Fruit fly (Drosophila melanogaster): ENCODE measurements around the gene Vha68-2.

The Vha68-2 gene

dm6 chr2L:13000393-13001001, 26.4 kb downstream of the Vha68-2 start, which contains the start of gene Yip1d1 (continued):
- TF ChIP-seq CG2116 (GFP tag; optimal IDR thresholded peaks at IDR 0.05) (peak; percentile 76), CG34224 (GFP tag; IDR thresholded peaks at IDR 0.05; ENCODE audit: partially characterized antibody) (peak; percentile 98), phol (tag; optimal IDR thresholded peaks at IDR 0.05) (peak; percentile 13), CG7372 (GFP tag; IDR thresholded peaks at IDR 0.05) (no peak), nerfin-1 (tag; optimal IDR thresholded peaks at IDR 0.05) (peak; percentile 23), CG8765 (GFP tag; IDR thresholded peaks at IDR 0.05) (no peak), Jarid2 (GFP tag; optimal IDR thresholded peaks at IDR 0.05) (no peak), Fer1 (GFP tag; optimal IDR thresholded peaks at IDR 0.05) (no peak), CG14860 (GFP tag; IDR thresholded peaks at IDR 0.05; ENCODE audit: partially characterized antibody) (peak; percentile 96), Spps (tag; optimal IDR thresholded peaks at IDR 0.05) (no peak), dmrt11E (tag; optimal IDR thresholded peaks at IDR 0.05) (no peak), ems (GFP tag; optimal IDR thresholded peaks at IDR 0.05) (no peak), Ets97D (GFP tag; optimal IDR thresholded peaks at IDR 0.05) (peak; percentile 23), Dll (GFP tag; IDR thresholded peaks at IDR 0.05; ENCODE audit: partially characterized antibody) (peak; percentile 96), ssp (GFP tag; IDR thresholded peaks at IDR 0.05) (no peak), br (optimal IDR thresholded peaks at IDR 0.05) (no peak), CG15479 (GFP tag; optimal IDR thresholded peaks at IDR 0.05) (peak; percentile 33), sim (GFP tag; IDR thresholded peaks at IDR 0.05) (no peak), grau (tag; optimal IDR thresholded peaks at IDR 0.05) (no peak), CG4730 (GFP tag; IDR thresholded peaks at IDR 0.05) (no peak), CG12744 (GFP tag; optimal IDR thresholded peaks at IDR 0.05) (no peak), CG32772 (GFP tag; IDR thresholded peaks at IDR 0.05) (no peak), CG31224 (GFP tag; IDR thresholded peaks at IDR 0.05) (no peak), Side (GFP tag; optimal IDR thresholded peaks at IDR 0.05) (no peak), CG10267 (tag; optimal IDR thresholded peaks at IDR 0.05) (peak; percentile 52), CG15073 (GFP tag; optimal IDR thresholded peaks at IDR 0.05) (no peak), Xbp1 (GFP tag; optimal IDR thresholded peaks at IDR 0.05) (peak; percentile 11), slou (GFP tag; optimal IDR thresholded peaks at IDR 0.05) (no peak), CoRest (tag; optimal IDR thresholded peaks at IDR 0.05) (no peak), zen2 (GFP tag; IDR thresholded peaks at IDR 0.05; ENCODE audit: partially characterized antibody) (peak; percentile 98), tgo (GFP tag; IDR thresholded peaks at IDR 0.05) (no peak), CkIIα-i1 (GFP tag; IDR thresholded peaks at IDR 0.05) (no peak), CG15696 (tag; optimal IDR thresholded peaks at IDR 0.05) (no peak), Max (GFP tag; optimal IDR thresholded peaks at IDR 0.05) (peak; percentile 28), CG2712 (tag; optimal IDR thresholded peaks at IDR 0.05) (peak; percentile 6), CG11560 (tag; IDR thresholded peaks at IDR 0.05) (no peak), Xrp1 (GFP tag; IDR thresholded peaks at IDR 0.05) (no peak), MTF-1 (GFP tag; optimal IDR thresholded peaks at IDR 0.05; ENCODE audit: borderline replicate concordance) (no peak), CG9932 (GFP tag; IDR thresholded peaks at IDR 0.05) (no peak), klu (GFP tag; IDR thresholded peaks at IDR 0.05) (no peak), Dbx (GFP tag; IDR thresholded peaks at IDR 0.05) (0 out of 3 replicates have a peak, but pooled peaks have one; percentile 32), CG12219 (GFP tag; optimal IDR thresholded peaks at IDR 0.05) (no peak), CG1602 (GFP tag; optimal IDR thresholded peaks at IDR 0.05) (no peak), MESR4 (GFP tag; optimal IDR thresholded peaks at IDR 0.05) (peak; percentile 43), sug (tag; optimal IDR thresholded peaks at IDR 0.05) (no peak), E2f2 (GFP tag; IDR thresholded peaks at IDR 0.05) (peak; percentile 94), CG14710 (tag; optimal IDR thresholded peaks at IDR 0.05) (peak; percentile 32), CG15514 (GFP tag; optimal IDR thresholded peaks at IDR 0.05) (peak; percentile 6), CTCF (GFP tag; optimal IDR thresholded peaks at IDR 0.05) (peak; percentile 34), CG11695 (GFP tag; IDR thresholded peaks at IDR 0.05) (no peak), prd (optimal IDR thresholded peaks at IDR 0.05) (no peak), prd (GFP tag; IDR thresholded peaks at IDR 0.05) (no peak)

Measured in whole organism, embryonic.